Fruit fly (Drosophila melanogaster): ENCODE measurements around the gene Aef1.

Aef1 gene

DNA sequence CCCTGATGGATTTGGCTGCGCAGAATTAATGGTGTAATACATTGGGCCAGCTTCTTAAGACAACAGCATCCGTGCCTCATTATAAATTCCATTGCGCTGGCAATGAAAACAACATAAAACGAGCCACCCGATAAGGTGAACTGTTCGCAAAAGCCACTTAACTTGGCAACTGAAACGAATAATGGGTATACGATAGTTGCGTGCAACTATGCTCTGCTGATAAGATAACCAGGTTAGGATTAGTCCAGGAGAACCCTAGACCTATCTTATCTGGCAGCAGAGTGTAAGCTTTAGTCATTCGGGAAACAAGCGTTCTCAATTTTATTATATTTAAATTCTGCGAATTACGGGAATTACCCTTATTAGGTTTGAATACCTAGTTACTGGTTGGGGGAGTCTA is 42.8 kb upstream of the Aef1 start:
- no peak for TF ChIP-seq CG32121 (GFP tag; IDR thresholded peaks at IDR 0.05)
- no peak for TF ChIP-seq rn (GFP tag; IDR thresholded peaks at IDR 0.05)
- TF ChIP-seq CG13204 (GFP tag; optimal IDR thresholded peaks at IDR 0.05) = no peak
- no peak for TF ChIP-seq CG14655 (GFP tag; optimal IDR thresholded peaks at IDR 0.05)
- TF ChIP-seq gl (tag; optimal IDR thresholded peaks at IDR 0.05) = no peak

DNA sequence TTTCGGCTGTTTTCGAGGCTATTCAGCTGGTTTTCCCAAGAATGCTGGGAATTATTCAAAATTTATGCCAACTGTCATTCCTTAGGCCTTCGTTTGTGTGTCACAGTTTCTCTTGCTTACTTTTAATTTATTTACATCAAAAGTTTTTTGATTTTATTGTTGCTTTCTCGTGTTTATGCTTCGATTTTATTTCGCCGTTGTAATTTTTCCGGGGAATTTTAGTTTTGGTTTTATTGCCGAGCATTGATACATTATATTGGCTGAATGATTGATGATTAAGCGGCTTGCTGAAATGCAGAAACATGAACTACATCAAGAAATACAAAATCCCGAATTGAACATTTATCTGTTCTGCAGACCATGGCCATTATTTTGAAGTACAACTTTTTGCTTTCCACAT is 35.1 kb upstream of the Aef1 start:
- TF ChIP-seq CG8301 (tag; optimal IDR thresholded peaks at IDR 0.05) (no peak), CG4496 (GFP tag; IDR thresholded peaks at IDR 0.05) (no peak), CG34367 (tag; optimal IDR thresholded peaks at IDR 0.05) (no peak), CG14655 (GFP tag; optimal IDR thresholded peaks at IDR 0.05) (no peak), Pif1A (GFP tag; optimal IDR thresholded peaks at IDR 0.05) (no peak), D1 (tag; optimal IDR thresholded peaks at IDR 0.05) (no peak), CG9948 (tag; optimal IDR thresholded peaks at IDR 0.05) (no peak), Snoo (tag; optimal IDR thresholded peaks at IDR 0.05) (no peak), CG13204 (GFP tag; optimal IDR thresholded peaks at IDR 0.05) (no peak), Ets98B (GFP tag; IDR thresholded peaks at IDR 0.05) (no peak), CG8159 (tag; optimal IDR thresholded peaks at IDR 0.05) (no peak), rn (GFP tag; IDR thresholded peaks at IDR 0.05) (no peak), gl (tag; optimal IDR thresholded peaks at IDR 0.05) (no peak), Pif1B (GFP tag; optimal IDR thresholded peaks at IDR 0.05) (no peak), CG15710 (tag; optimal IDR thresholded peaks at IDR 0.05) (no peak), CG12605 (GFP tag; IDR thresholded peaks at IDR 0.05) (no peak), CG10348 (GFP tag; IDR thresholded peaks at IDR 0.05) (no peak)

dm6 chr3L:21400206-21400605 is 33.0 kb upstream of the Aef1 start:
- TF ChIP-seq CG4496 (GFP tag; IDR thresholded peaks at IDR 0.05) (no peak), D1 (tag; optimal IDR thresholded peaks at IDR 0.05) (no peak), Snoo (tag; optimal IDR thresholded peaks at IDR 0.05) (no peak), CG8301 (tag; optimal IDR thresholded peaks at IDR 0.05) (no peak), CG17806 (tag; optimal IDR thresholded peaks at IDR 0.05) (no peak), CG10348 (GFP tag; IDR thresholded peaks at IDR 0.05) (no peak), CG32121 (GFP tag; IDR thresholded peaks at IDR 0.05) (no peak), Pif1B (GFP tag; optimal IDR thresholded peaks at IDR 0.05) (no peak), Pif1A (GFP tag; optimal IDR thresholded peaks at IDR 0.05) (no peak)

- TF ChIP-seq CG17806 (tag; optimal IDR thresholded peaks at IDR 0.05) = no peak
- no peak for TF ChIP-seq CG14655 (GFP tag; optimal IDR thresholded peaks at IDR 0.05)
- TF ChIP-seq CG15710 (tag; optimal IDR thresholded peaks at IDR 0.05) = no peak
- no peak for TF ChIP-seq CG12605 (GFP tag; IDR thresholded peaks at IDR 0.05)
- no peak for TF ChIP-seq gl (tag; optimal IDR thresholded peaks at IDR 0.05)
- no peak for TF ChIP-seq Ets98B (GFP tag; IDR thresholded peaks at IDR 0.05)
- TF ChIP-seq CG8301 (tag; optimal IDR thresholded peaks at IDR 0.05) = no peak
- no peak for TF ChIP-seq CG10348 (GFP tag; IDR thresholded peaks at IDR 0.05)
- no peak for TF ChIP-seq fd96Ca (GFP tag; IDR thresholded peaks at IDR 0.05)
- no peak for TF ChIP-seq Snoo (tag; optimal IDR thresholded peaks at IDR 0.05)
- no peak for TF ChIP-seq CG9948 (tag; optimal IDR thresholded peaks at IDR 0.05)
- no peak for TF ChIP-seq D1 (tag; optimal IDR thresholded peaks at IDR 0.05)
- no peak for TF ChIP-seq rn (GFP tag; IDR thresholded peaks at IDR 0.05)
- TF ChIP-seq CG32121 (GFP tag; IDR thresholded peaks at IDR 0.05) = no peak
- TF ChIP-seq CG8159 (tag; optimal IDR thresholded peaks at IDR 0.05) = no peak
- TF ChIP-seq Pif1B (GFP tag; optimal IDR thresholded peaks at IDR 0.05) = no peak
Measured at dm6 chr3L:21402552-21402951, 30.7 kb upstream of the Aef1 start.

DNA sequence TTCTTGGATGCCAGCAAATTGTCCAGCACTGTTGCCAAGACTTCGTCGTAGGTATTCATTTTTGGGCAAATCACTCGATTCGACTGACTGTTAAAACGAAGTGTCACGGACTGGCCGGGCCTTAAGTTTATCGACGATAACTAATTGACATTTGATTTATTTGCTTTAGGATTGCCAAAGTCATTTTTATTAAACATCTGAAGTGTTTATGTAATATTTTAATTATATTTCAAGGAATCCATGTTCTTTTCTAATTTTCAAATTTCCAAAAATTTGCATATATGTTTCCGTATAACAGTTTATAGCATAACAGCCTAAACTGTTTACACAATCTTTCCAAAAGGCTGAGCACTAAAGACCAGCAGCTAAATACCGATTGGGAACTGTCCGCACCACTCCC is 26.6 kb upstream of the Aef1 start, which contains the start of gene sa:
TSS of gene sa (minus strand) at position 101 of the 400 bp plus-strand sequence.
- TF ChIP-seq Snoo (tag; optimal IDR thresholded peaks at IDR 0.05) (no peak), CG12605 (GFP tag; IDR thresholded peaks at IDR 0.05) (no peak), CG8159 (tag; optimal IDR thresholded peaks at IDR 0.05) (no peak), CG9948 (tag; optimal IDR thresholded peaks at IDR 0.05) (no peak), Pif1B (GFP tag; optimal IDR thresholded peaks at IDR 0.05) (no peak), gl (tag; optimal IDR thresholded peaks at IDR 0.05) (no peak), CG4496 (GFP tag; IDR thresholded peaks at IDR 0.05) (no peak), CG10348 (GFP tag; IDR thresholded peaks at IDR 0.05) (no peak), Pif1A (GFP tag; optimal IDR thresholded peaks at IDR 0.05) (no peak), CG15710 (tag; optimal IDR thresholded peaks at IDR 0.05) (no peak), Ets98B (GFP tag; IDR thresholded peaks at IDR 0.05) (no peak)

DNA sequence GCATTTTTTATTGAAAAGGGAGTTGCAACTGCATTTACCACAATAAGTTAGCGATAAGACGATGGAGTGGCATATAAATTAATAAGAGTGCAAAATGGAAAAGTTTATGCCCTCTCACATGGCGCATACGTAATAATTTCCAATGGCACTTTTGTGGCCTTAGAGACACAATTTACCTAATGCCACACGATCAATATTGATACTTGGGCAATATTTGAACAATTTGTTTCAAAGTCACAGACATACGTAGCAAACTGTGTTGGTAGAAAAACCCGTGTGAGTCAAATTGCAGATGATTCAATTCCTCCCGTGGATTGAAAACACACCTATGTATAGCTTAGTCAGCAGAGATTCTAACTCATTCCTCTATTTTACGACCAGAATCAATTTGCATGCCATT is 21.1 kb upstream of the Aef1 start:
- no peak for TF ChIP-seq D1 (tag; optimal IDR thresholded peaks at IDR 0.05)
- no peak for TF ChIP-seq Pif1A (GFP tag; optimal IDR thresholded peaks at IDR 0.05)
- TF ChIP-seq gl (tag; optimal IDR thresholded peaks at IDR 0.05) = no peak
- TF ChIP-seq CG14655 (GFP tag; optimal IDR thresholded peaks at IDR 0.05) = no peak
- no peak for TF ChIP-seq CG9948 (tag; optimal IDR thresholded peaks at IDR 0.05)
- TF ChIP-seq CG15710 (tag; optimal IDR thresholded peaks at IDR 0.05) = no peak
- TF ChIP-seq CG34367 (tag; optimal IDR thresholded peaks at IDR 0.05) = no peak

DNA sequence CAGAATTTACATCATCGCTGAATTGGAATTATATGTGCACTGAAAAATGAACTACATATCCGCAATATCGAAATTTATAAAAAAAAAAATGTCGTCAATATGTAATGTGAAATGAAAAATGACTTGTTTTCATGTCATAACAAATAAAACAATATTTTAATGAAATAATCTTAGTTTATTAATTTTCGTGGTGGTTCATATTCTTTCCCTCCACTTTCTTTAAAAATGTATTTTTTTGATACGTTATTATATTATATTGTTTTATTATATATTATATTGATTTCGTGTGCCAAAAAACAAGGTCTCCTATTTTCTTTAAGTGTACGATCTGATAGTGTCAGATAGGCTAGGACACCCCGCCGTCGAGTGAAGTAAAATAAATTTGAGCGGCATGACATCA is 18.9 kb upstream of the Aef1 start:
- TF ChIP-seq CG4496 (GFP tag; IDR thresholded peaks at IDR 0.05) = no peak
- TF ChIP-seq Ets98B (GFP tag; IDR thresholded peaks at IDR 0.05) = no peak
- no peak for TF ChIP-seq CG12605 (GFP tag; IDR thresholded peaks at IDR 0.05)
- TF ChIP-seq rn (GFP tag; IDR thresholded peaks at IDR 0.05) = no peak
- TF ChIP-seq fd96Ca (GFP tag; IDR thresholded peaks at IDR 0.05) = no peak
- TF ChIP-seq CG17806 (tag; optimal IDR thresholded peaks at IDR 0.05) = no peak
- no peak for TF ChIP-seq CG10348 (GFP tag; IDR thresholded peaks at IDR 0.05)
- no peak for TF ChIP-seq CG8159 (tag; optimal IDR thresholded peaks at IDR 0.05)
- peak; percentile 9 for TF ChIP-seq Pif1A (GFP tag; optimal IDR thresholded peaks at IDR 0.05)
